Fruit fly (Drosophila melanogaster): ENCODE measurements around the gene Osi2.
A peak's percentile ranks its signal among the peaks of the same experiment; 100 is the strongest.

The Osi2 gene

DNA sequence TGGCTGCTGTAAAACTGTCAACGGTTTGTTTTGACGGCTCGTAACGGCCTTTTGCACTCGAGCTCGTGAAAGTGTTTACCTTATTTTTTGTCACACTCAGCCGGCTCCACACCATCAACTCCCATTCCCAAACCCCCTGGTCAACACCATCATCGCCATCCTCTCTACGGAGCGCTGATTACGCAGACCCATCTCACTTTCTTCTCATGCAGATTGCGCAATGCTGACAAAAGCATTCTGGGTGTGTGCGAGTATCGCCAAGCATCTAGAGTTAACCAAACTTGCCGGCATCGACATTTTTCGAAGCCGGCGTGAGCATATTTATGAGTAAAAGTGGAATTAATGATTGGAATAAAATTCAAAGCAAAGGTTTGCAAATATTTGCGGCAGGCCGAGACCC is 12.8 kb upstream of the Osi2 start:
- TF ChIP-seq fd85E (GFP tag; optimal IDR thresholded peaks at IDR 0.05) (no peak), vri (GFP tag; optimal IDR thresholded peaks at IDR 0.05) (peak; percentile 10), Met (GFP tag; optimal IDR thresholded peaks at IDR 0.05) (no peak), Blimp-1 (GFP tag; optimal IDR thresholded peaks at IDR 0.05) (peak; percentile 27), Eip78C (GFP tag) (peak; percentile 0)

dm6 chr3R:6198488-6198892 is 10.7 kb upstream of the Osi2 start, which contains the start of gene Osi24:
Osi24 (plus strand) TSS chr3R:6198811.
- TF ChIP-seq Hr38 (GFP tag; optimal IDR thresholded peaks at IDR 0.05) (no peak), Smox (GFP tag; optimal IDR thresholded peaks at IDR 0.05) (peak; percentile 64), CG10631 (GFP tag; optimal IDR thresholded peaks at IDR 0.05) (peak; percentile 77), pdm3 (GFP tag; optimal IDR thresholded peaks at IDR 0.05) (peak; percentile 88), Eip75B (GFP tag; optimal IDR thresholded peaks at IDR 0.05) (peak; percentile 80), OdsH (GFP tag; optimal IDR thresholded peaks at IDR 0.05) (peak; percentile 84), Sox102F (GFP tag; optimal IDR thresholded peaks at IDR 0.05) (peak; percentile 59), CG9139 (GFP tag; optimal IDR thresholded peaks at IDR 0.05) (peak; percentile 33), CG6163 (GFP tag; IDR thresholded peaks at IDR 0.05) (peak; percentile 91), net (GFP tag; optimal IDR thresholded peaks at IDR 0.05) (peak; percentile 88), Eip93F (GFP tag; optimal IDR thresholded peaks at IDR 0.05) (no peak), Gug (GFP tag; IDR thresholded peaks at IDR 0.05) (peak; percentile 75), CG3032 (tag; optimal IDR thresholded peaks at IDR 0.05) (peak; percentile 51), fd59A (GFP tag; optimal IDR thresholded peaks at IDR 0.05) (peak; percentile 35), CG11902 (GFP tag; optimal IDR thresholded peaks at IDR 0.05) (peak; percentile 38), Hr39 (GFP tag; optimal IDR thresholded peaks at IDR 0.05) (peak; percentile 74), Ets96B (tag; optimal IDR thresholded peaks at IDR 0.05) (peak; percentile 65), cyc (GFP tag; optimal IDR thresholded peaks at IDR 0.05) (peak; percentile 51), dsx (GFP tag; optimal IDR thresholded peaks at IDR 0.05; ENCODE audit: poor library complexity, severe bottlenecking) (peak; percentile 40), CG34406 (GFP tag; optimal IDR thresholded peaks at IDR 0.05) (peak; percentile 64), CG15336 (GFP tag; IDR thresholded peaks at IDR 0.05) (peak; percentile 94), CG31627 (GFP tag; optimal IDR thresholded peaks at IDR 0.05) (peak; percentile 53), spab (GFP tag; optimal IDR thresholded peaks at IDR 0.05) (peak; percentile 58), CG6808 (GFP tag; optimal IDR thresholded peaks at IDR 0.05) (peak; percentile 26), CG11294 (GFP tag; IDR thresholded peaks at IDR 0.05) (peak; percentile 57), CG32006 (GFP tag; optimal IDR thresholded peaks at IDR 0.05) (peak; percentile 93), CG6854 (GFP tag; optimal IDR thresholded peaks at IDR 0.05) (no peak), Blimp-1 (GFP tag; optimal IDR thresholded peaks at IDR 0.05) (no peak), achi (GFP tag; optimal IDR thresholded peaks at IDR 0.05) (peak; percentile 78), CG3919 (GFP tag; optimal IDR thresholded peaks at IDR 0.05) (peak; percentile 86), CG7368 (GFP tag; optimal IDR thresholded peaks at IDR 0.05) (peak; percentile 77), CG6792 (GFP tag; optimal IDR thresholded peaks at IDR 0.05) (peak; percentile 72), CG4318 (GFP tag; optimal IDR thresholded peaks at IDR 0.05) (peak; percentile 79), topi (GFP tag; optimal IDR thresholded peaks at IDR 0.05) (peak; percentile 68), fd85E (GFP tag; optimal IDR thresholded peaks at IDR 0.05) (peak; percentile 4), Eip78C (GFP tag) (peak; percentile 96), CG11762 (GFP tag; optimal IDR thresholded peaks at IDR 0.05; ENCODE audit: insufficient read depth) (peak; percentile 60), CG8319 (GFP tag; optimal IDR thresholded peaks at IDR 0.05) (peak; percentile 61), Sox15 (GFP tag; optimal IDR thresholded peaks at IDR 0.05) (peak; percentile 38), CG8632 (GFP tag; optimal IDR thresholded peaks at IDR 0.05) (peak; percentile 73), CG10669 (GFP tag; optimal IDR thresholded peaks at IDR 0.05) (peak; percentile 63), vri (GFP tag; optimal IDR thresholded peaks at IDR 0.05) (peak; percentile 51), CG6276 (GFP tag; optimal IDR thresholded peaks at IDR 0.05) (peak; percentile 78), svp (GFP tag) (peak; percentile 79), Ets21C (GFP tag; optimal IDR thresholded peaks at IDR 0.05) (peak; percentile 51), fkh (GFP tag; optimal IDR thresholded peaks at IDR 0.05) (no peak), lz (GFP tag; optimal IDR thresholded peaks at IDR 0.05) (peak; percentile 73), eg (GFP tag; IDR thresholded peaks at IDR 0.05) (peak; percentile 92), CG16779 (tag; optimal IDR thresholded peaks at IDR 0.05) (peak; percentile 55)

Data from whole organism, prepupa.